Fruit fly (Drosophila melanogaster): Measurements from ENCODE around the gene Abl.

Gene Abl

dm6 chr3L:16642954-16643353, 4.7 kb downstream of the Abl start:
- TF ChIP-seq Myc (optimal IDR thresholded peaks at IDR 0.05) (no peak), psq (GFP tag; optimal IDR thresholded peaks at IDR 0.05) (no peak)

dm6 chr3L:16642088-16642507, 5.6 kb downstream of the Abl start:
- TF ChIP-seq pan (optimal IDR thresholded peaks at IDR 0.05) (no peak), Myc (optimal IDR thresholded peaks at IDR 0.05) (no peak), GATAd (GFP tag; optimal IDR thresholded peaks at IDR 0.05) (no peak), N (GFP tag; optimal IDR thresholded peaks at IDR 0.05) (no peak), dmrt93B (GFP tag; optimal IDR thresholded peaks at IDR 0.05) (peak; percentile 14), CG9705 (GFP tag; optimal IDR thresholded peaks at IDR 0.05) (no peak), dsf (GFP tag; optimal IDR thresholded peaks at IDR 0.05; ENCODE audit: borderline replicate concordance) (no peak), br (GFP tag; optimal IDR thresholded peaks at IDR 0.05) (peak; percentile 8), Dfd (GFP tag; optimal IDR thresholded peaks at IDR 0.05) (no peak), jim (GFP tag; optimal IDR thresholded peaks at IDR 0.05) (no peak), Hnf4 (GFP tag; optimal IDR thresholded peaks at IDR 0.05) (no peak), Hr78 (GFP tag; optimal IDR thresholded peaks at IDR 0.05) (no peak), woc (GFP tag; optimal IDR thresholded peaks at IDR 0.05) (no peak), Sp1 (GFP tag; optimal IDR thresholded peaks at IDR 0.05) (peak; percentile 41), h (GFP tag; optimal IDR thresholded peaks at IDR 0.05) (peak; percentile 27), CrebA (GFP tag; optimal IDR thresholded peaks at IDR 0.05; ENCODE audit: borderline replicate concordance) (no peak), Mio (GFP tag; optimal IDR thresholded peaks at IDR 0.05) (no peak), Vsx2 (GFP tag; optimal IDR thresholded peaks at IDR 0.05; ENCODE audit: partially characterized antibody) (no peak), lola (GFP tag; optimal IDR thresholded peaks at IDR 0.05) (no peak), OdsH (GFP tag; optimal IDR thresholded peaks at IDR 0.05) (peak; percentile 49), Jra (GFP tag; optimal IDR thresholded peaks at IDR 0.05) (no peak), sv (GFP tag; optimal IDR thresholded peaks at IDR 0.05) (peak; percentile 10), psq (GFP tag; optimal IDR thresholded peaks at IDR 0.05) (peak; percentile 36), tai (GFP tag; optimal IDR thresholded peaks at IDR 0.05) (no peak), CG32264 (GFP tag; optimal IDR thresholded peaks at IDR 0.05) (no peak), HLH106 (tag; optimal IDR thresholded peaks at IDR 0.05) (peak; percentile 28), Abd-B (GFP tag; optimal IDR thresholded peaks at IDR 0.05) (no peak), sage (GFP tag; optimal IDR thresholded peaks at IDR 0.05) (no peak), Dif (GFP tag; optimal IDR thresholded peaks at IDR 0.05; ENCODE audit: partially characterized antibody) (no peak), fru (GFP tag; optimal IDR thresholded peaks at IDR 0.05) (peak; percentile 45), Rel (GFP tag; optimal IDR thresholded peaks at IDR 0.05) (no peak), Rel (tag; optimal IDR thresholded peaks at IDR 0.05) (no peak), foxo (GFP tag; optimal IDR thresholded peaks at IDR 0.05) (peak in 1 of 2 experiments; percentile 68), Hr83 (GFP tag; optimal IDR thresholded peaks at IDR 0.05; ENCODE audit: poor library complexity, severe bottlenecking) (no peak), brk (GFP tag; optimal IDR thresholded peaks at IDR 0.05) (no peak), usp (GFP tag; optimal IDR thresholded peaks at IDR 0.05) (no peak), ey (GFP tag; optimal IDR thresholded peaks at IDR 0.05) (peak; percentile 20), dl (GFP tag; optimal IDR thresholded peaks at IDR 0.05; ENCODE audit: insufficient read depth in 1 of 2, partially characterized antibody in 2 of 2) (no peak), rgr (GFP tag; optimal IDR thresholded peaks at IDR 0.05) (peak; percentile 20)

- TF ChIP-seq brk (GFP tag; optimal IDR thresholded peaks at IDR 0.05) = no peak
Measured at dm6 chr3L:16641094-16641493, 6.6 kb downstream of the Abl start.

Data from whole organism, wandering third instar larva.